ENCODE assay signal across 3 fruit fly cellular contexts in the genomic region with DNA sequence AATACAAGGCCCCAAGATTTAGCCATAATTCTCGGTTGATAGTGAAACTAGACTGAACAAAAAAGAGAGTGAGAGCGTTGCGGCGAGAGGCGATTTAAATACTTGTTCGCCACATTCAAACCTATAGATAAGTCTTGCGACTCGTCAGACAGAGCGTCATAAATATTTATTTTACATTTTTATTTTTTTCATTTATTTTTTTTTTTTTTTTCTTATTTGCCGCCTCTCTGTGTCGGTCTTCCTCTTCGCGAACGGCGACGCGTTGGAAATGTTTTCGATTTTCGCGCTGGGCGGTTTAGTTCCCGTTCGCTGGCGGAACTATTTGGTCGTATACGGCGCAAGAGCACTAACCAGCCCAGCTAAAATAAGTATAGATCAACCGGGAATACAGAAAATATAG.
A peak's percentile ranks its signal among the peaks of the same experiment; 100 is the strongest.
TF ChIP-seq lines count a peak whose summit lies in the region.

No protein-coding gene starts in this region.

TF ChIP-seq in whole organism, embryonic, 481 proteins besides CTCF, POLR2A, EP300 and RAD21 (continued from another document):
- TF ChIP-seq bsh (GFP tag; optimal IDR thresholded peaks at IDR 0.05; lab: Kevin White, UChicago) (peak in 1 of 2 experiments; percentile 57), wdn (GFP tag; IDR thresholded peaks at IDR 0.05; lab: Robert Waterston, UW) (no peak), CG17385 (GFP tag; optimal IDR thresholded peaks at IDR 0.05; lab: Kevin White, UChicago) (peak; percentile 45), lab (GFP tag; optimal IDR thresholded peaks at IDR 0.05; lab: Kevin White, UChicago) (peak; percentile 29), gfzf (GFP tag; optimal IDR thresholded peaks at IDR 0.05; lab: Kevin White, UChicago) (no peak), CG10543 (GFP tag; optimal IDR thresholded peaks at IDR 0.05; lab: Kevin White, UChicago) (peak; percentile 0), vvl (GFP tag; IDR thresholded peaks at IDR 0.05; lab: Robert Waterston, UW) (0 out of 2 replicates have a peak, but pooled peaks have one; percentile 27)

TF ChIP-seq in whole organism, prepupa, 60 proteins besides CTCF, POLR2A, EP300 and RAD21 (continued from another document):
- peak; percentile 21 for TF ChIP-seq CG32006 (GFP tag; optimal IDR thresholded peaks at IDR 0.05; lab: Kevin White, UChicago)
- peak; percentile 16 for TF ChIP-seq Ets96B (tag; optimal IDR thresholded peaks at IDR 0.05; lab: Kevin White, UChicago)
- no peak for TF ChIP-seq acj6 (GFP tag; optimal IDR thresholded peaks at IDR 0.05; lab: Kevin White, UChicago)
- peak; percentile 46 for TF ChIP-seq dsx (GFP tag; optimal IDR thresholded peaks at IDR 0.05; lab: Kevin White, UChicago; ENCODE audit: poor library complexity, severe bottlenecking)
- peak; percentile 78 for TF ChIP-seq eg (GFP tag; IDR thresholded peaks at IDR 0.05; lab: Robert Waterston, UW)
- TF ChIP-seq CG6163 (GFP tag; IDR thresholded peaks at IDR 0.05; lab: Robert Waterston, UW), result peak; percentile 81
- peak; percentile 71 for TF ChIP-seq Eip78C (GFP tag; lab: Kevin White, UChicago)
- TF ChIP-seq lz (GFP tag; optimal IDR thresholded peaks at IDR 0.05; lab: Kevin White, UChicago), result no peak
- TF ChIP-seq CG6808 (GFP tag; optimal IDR thresholded peaks at IDR 0.05; lab: Kevin White, UChicago), result peak; percentile 65
- TF ChIP-seq CG9139 (GFP tag; optimal IDR thresholded peaks at IDR 0.05; lab: Kevin White, UChicago), result peak; percentile 61
- TF ChIP-seq Eip75B (GFP tag; optimal IDR thresholded peaks at IDR 0.05; lab: Kevin White, UChicago), result peak; percentile 16
- peak; percentile 12 for TF ChIP-seq fkh (GFP tag; optimal IDR thresholded peaks at IDR 0.05; lab: Kevin White, UChicago)
- no peak for TF ChIP-seq salr (GFP tag; optimal IDR thresholded peaks at IDR 0.05; lab: Kevin White, UChicago)
- TF ChIP-seq Sox14 (GFP tag; optimal IDR thresholded peaks at IDR 0.05; lab: Kevin White, UChicago), result no peak
- no peak for TF ChIP-seq fd59A (GFP tag; optimal IDR thresholded peaks at IDR 0.05; lab: Kevin White, UChicago)
- TF ChIP-seq CG7368 (GFP tag; optimal IDR thresholded peaks at IDR 0.05; lab: Kevin White, UChicago), result no peak
- TF ChIP-seq CG16779 (tag; optimal IDR thresholded peaks at IDR 0.05; lab: Kevin White, UChicago), result peak; percentile 66
- TF ChIP-seq ss (GFP tag; optimal IDR thresholded peaks at IDR 0.05; lab: Kevin White, UChicago), result peak; percentile 60 to 77
- TF ChIP-seq CG4318 (GFP tag; optimal IDR thresholded peaks at IDR 0.05; lab: Kevin White, UChicago), result no peak
- no peak for TF ChIP-seq CG11902 (GFP tag; optimal IDR thresholded peaks at IDR 0.05; lab: Kevin White, UChicago)
- TF ChIP-seq cyc (GFP tag; optimal IDR thresholded peaks at IDR 0.05; lab: Kevin White, UChicago), result no peak
- TF ChIP-seq achi (GFP tag; optimal IDR thresholded peaks at IDR 0.05; lab: Kevin White, UChicago), result peak; percentile 10
- TF ChIP-seq Smox (GFP tag; optimal IDR thresholded peaks at IDR 0.05; lab: Kevin White, UChicago), result no peak
- no peak for TF ChIP-seq dac (GFP tag; optimal IDR thresholded peaks at IDR 0.05; lab: Kevin White, UChicago)
- TF ChIP-seq pdm3 (GFP tag; optimal IDR thresholded peaks at IDR 0.05; lab: Kevin White, UChicago), result no peak
- TF ChIP-seq Blimp-1 (GFP tag; optimal IDR thresholded peaks at IDR 0.05; lab: Kevin White, UChicago), result no peak
- no peak for TF ChIP-seq CG3919 (GFP tag; optimal IDR thresholded peaks at IDR 0.05; lab: Kevin White, UChicago)
- TF ChIP-seq CG10631 (GFP tag; optimal IDR thresholded peaks at IDR 0.05; lab: Kevin White, UChicago), result no peak
- TF ChIP-seq spab (GFP tag; optimal IDR thresholded peaks at IDR 0.05; lab: Kevin White, UChicago), result peak; percentile 6
- no peak for TF ChIP-seq CG34406 (GFP tag; optimal IDR thresholded peaks at IDR 0.05; lab: Kevin White, UChicago)
- no peak for TF ChIP-seq CG11294 (GFP tag; IDR thresholded peaks at IDR 0.05; lab: Robert Waterston, UW)
- peak; percentile 44 for TF ChIP-seq CG10669 (GFP tag; optimal IDR thresholded peaks at IDR 0.05; lab: Kevin White, UChicago)
- peak; percentile 27 for TF ChIP-seq CG3032 (tag; optimal IDR thresholded peaks at IDR 0.05; lab: Kevin White, UChicago)
- TF ChIP-seq vri (GFP tag; optimal IDR thresholded peaks at IDR 0.05; lab: Kevin White, UChicago), result no peak
- no peak for TF ChIP-seq topi (GFP tag; optimal IDR thresholded peaks at IDR 0.05; lab: Kevin White, UChicago)
- peak; percentile 74; the same call in 2 of the 3 replicates for TF ChIP-seq CG8119 (GFP tag; IDR thresholded peaks at IDR 0.05; lab: Robert Waterston, UW)
- TF ChIP-seq CG1621 (tag; optimal IDR thresholded peaks at IDR 0.05; lab: Kevin White, UChicago), result peak; percentile 8
- peak; percentile 10 for TF ChIP-seq Lpt (GFP tag; optimal IDR thresholded peaks at IDR 0.05; lab: Kevin White, UChicago)
- TF ChIP-seq net (GFP tag; optimal IDR thresholded peaks at IDR 0.05; lab: Kevin White, UChicago), result peak; percentile 33
- TF ChIP-seq fd85E (GFP tag; optimal IDR thresholded peaks at IDR 0.05; lab: Kevin White, UChicago), result no peak
- no peak for TF ChIP-seq Met (GFP tag; optimal IDR thresholded peaks at IDR 0.05; lab: Kevin White, UChicago)

TF ChIP-seq in whole organism, pupa, 21 proteins besides CTCF, POLR2A, EP300 and RAD21 (continued from another document):
- peak; percentile 76; the same call in 2 of the 3 replicates for TF ChIP-seq CG4496 (GFP tag; IDR thresholded peaks at IDR 0.05; lab: Robert Waterston, UW)
